Worm (Caenorhabditis elegans) whole organism, L3 larva: ENCODE data around the gene srx-13.

Experiments
- aly-2 ChIP-seq: fragments of 150-350 bp; optimal IDR thresholded peaks from 2 replicates; lab custom pipeline; 2014; ENCODE audit warnings: missing biosample characterization, missing genetic modification characterization
- jun-1 ChIP-seq: fragments of 150-350 bp; optimal IDR thresholded peaks from 2 replicates; lab custom pipeline; 2014; ENCODE audit warnings: missing biosample characterization, missing genetic modification reagents, missing genetic modification characterization
- lin-39 ChIP-seq: fragments of 150-350 bp; optimal IDR thresholded peaks from 2 replicates; lab custom pipeline; 2018; ENCODE audit warnings: missing biosample characterization, missing genetic modification reagents, missing genetic modification characterization
- lsy-12 ChIP-seq: sonication (generic microtip); optimal IDR thresholded peaks from 2 replicates; lab custom pipeline; 2016; ENCODE audit warnings: mild to moderate bottlenecking, missing genetic modification characterization, missing compliant biosample characterization
- nhr-11 ChIP-seq: fragments of 150-350 bp; optimal IDR thresholded peaks from 2 replicates; lab custom pipeline; 2014; ENCODE audit warnings: missing biosample characterization, missing genetic modification characterization
- nhr-23 ChIP-seq: fragments of 150-350 bp; optimal IDR thresholded peaks from 2 replicates; lab custom pipeline; 2014; ENCODE audit warnings: missing biosample characterization, missing genetic modification reagents, missing genetic modification characterization
- nhr-237 ChIP-seq: fragments of 150-350 bp; optimal IDR thresholded peaks from 2 replicates; lab custom pipeline; 2014; ENCODE audit warnings: missing biosample characterization, missing genetic modification characterization
- nhr-28 ChIP-seq: fragments of 150-350 bp; optimal IDR thresholded peaks from 2 replicates; lab custom pipeline; 2014; ENCODE audit warnings: missing biosample characterization, missing genetic modification characterization
- nhr-67 ChIP-seq: fragments of 150-350 bp; optimal IDR thresholded peaks from 2 replicates; lab custom pipeline; 2014; ENCODE audit warnings: missing biosample characterization, missing genetic modification characterization
- pqm-1 ChIP-seq: fragments of 150-350 bp; optimal IDR thresholded peaks from 2 replicates; lab custom pipeline; 2017; ENCODE audit warnings: missing biosample characterization, missing genetic modification characterization, inconsistent platforms
- skn-1 ChIP-seq: fragments of 150-350 bp; optimal IDR thresholded peaks from 2 replicates; lab custom pipeline; 2014; ENCODE audit warnings: missing biosample characterization, missing genetic modification characterization
- ztf-11 ChIP-seq: fragments of 150-350 bp; optimal IDR thresholded peaks from 2 replicates; lab custom pipeline; 2014; ENCODE audit warnings: missing biosample characterization, missing genetic modification characterization

DNA sequence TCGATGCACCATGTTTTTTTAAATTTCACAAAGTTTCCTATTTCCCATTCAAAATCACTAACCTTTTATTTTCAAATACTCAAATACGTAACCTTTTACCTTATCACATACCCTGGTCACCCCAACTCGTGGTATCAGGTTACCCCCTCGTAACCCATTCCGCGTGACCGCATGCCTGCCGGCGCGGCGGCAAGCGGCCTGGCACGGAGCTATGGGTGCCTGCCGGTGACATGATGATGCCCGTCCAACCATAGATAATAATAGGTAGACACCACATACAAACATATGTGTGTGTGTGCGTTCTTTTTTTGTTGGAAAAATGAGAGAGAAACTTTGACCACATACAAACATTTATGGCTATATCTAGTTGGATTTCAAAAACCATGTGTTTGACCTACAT, 52.9 kb downstream of the srx-13 start:
- peak; percentile 3 for TF ChIP-seq lin-39
- no peak for TF ChIP-seq nhr-28 (tag; lab: Kevin White, UChicago)
- TF ChIP-seq nhr-23 (tag; lab: Kevin White, UChicago), result no peak
- no peak for TF ChIP-seq skn-1
- no peak for TF ChIP-seq nhr-237 (tag; lab: Kevin White, UChicago)
- TF ChIP-seq ztf-11 (tag; lab: Kevin White, UChicago), result no peak
- no peak for TF ChIP-seq pqm-1 (tag; lab: Kevin White, UChicago)
- no peak for TF ChIP-seq nhr-67 (tag; lab: Kevin White, UChicago)
- no peak for TF ChIP-seq lsy-12 (tag; lab: Kevin White, UChicago)
- TF ChIP-seq jun-1 (tag; lab: Kevin White, UChicago), result no peak
- no peak for TF ChIP-seq nhr-11 (tag; lab: Kevin White, UChicago)
- no peak for TF ChIP-seq aly-2 (tag; lab: Kevin White, UChicago)
